Worm (Caenorhabditis elegans) whole organism, mixed stage, embryonic: Measurements from ENCODE around the gene F54F2.7.

Experiments
- ceh-43 ChIP-seq: fragments of 200-800 bp; sonication (Bioruptor generic); optimal IDR thresholded peaks from 2 replicates; lab custom pipeline; 2018; ENCODE audit warnings: mild to moderate bottlenecking, missing genetic modification characterization, moderate library complexity, missing compliant biosample characterization
- elt-3 ChIP-seq: fragments of 150-350 bp; optimal IDR thresholded peaks from 2 replicates; lab custom pipeline; 2014; ENCODE audit warnings: missing biosample characterization, missing genetic modification characterization
- lsy-2 ChIP-seq: fragments of 150-350 bp; optimal IDR thresholded peaks from 2 replicates; lab custom pipeline; 2014; ENCODE audit warnings: missing biosample characterization, missing genetic modification characterization
- pha-4 ChIP-seq: fragments of 150-350 bp; optimal IDR thresholded peaks from 2 replicates; lab custom pipeline; 2018; ENCODE audit warnings: missing biosample characterization, missing genetic modification reagents, missing genetic modification characterization
- unc-62 ChIP-seq: fragments of 150-350 bp; optimal IDR thresholded peaks from 2 replicates; lab custom pipeline; 2014; ENCODE audit warnings: missing biosample characterization, missing genetic modification reagents, missing genetic modification characterization

DNA sequence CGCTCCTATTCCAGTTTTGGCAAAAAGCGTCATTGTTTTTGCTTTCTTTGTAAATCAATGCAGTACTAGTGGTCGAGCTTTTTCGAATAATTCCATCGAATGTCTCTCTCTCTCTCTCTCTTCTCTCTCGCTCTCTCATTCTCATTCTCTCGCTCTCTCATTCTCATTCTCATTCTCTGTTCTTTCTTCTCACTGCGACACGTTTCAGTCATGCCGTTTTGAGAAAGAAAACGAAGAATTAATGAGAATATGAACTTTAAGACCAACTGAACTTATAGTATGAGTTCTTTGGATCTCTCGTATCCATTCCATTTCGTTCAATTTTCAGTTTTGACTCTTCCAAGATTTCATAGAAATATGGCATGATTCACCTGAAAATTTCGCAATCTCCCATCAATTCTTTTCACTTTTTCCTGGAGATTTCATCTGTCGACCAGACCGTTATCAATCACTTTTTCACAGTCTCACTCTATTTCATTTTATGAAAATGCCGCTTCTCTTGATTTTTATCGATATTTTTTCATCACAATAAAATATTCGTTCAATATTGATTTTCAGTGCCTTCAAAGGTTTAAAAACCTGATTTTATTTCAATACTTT is 34.6 kb downstream of the F54F2.7 start:
- TF ChIP-seq elt-3 (tag; lab: Kevin White, UChicago) (no peak), unc-62 (no peak), ceh-43 (GFP tag; lab: Kevin White, UChicago) (no peak), lsy-2 (tag; lab: Kevin White, UChicago) (no peak), pha-4 (no peak)
